Fruit fly (Drosophila melanogaster) whole organism: Measurements from ENCODE around the gene scny.

Experiments
- CG8478 ChIP-seq: fragments of >200 bp; optimal IDR thresholded peaks from 2 replicates; lab custom pipeline; 2018; ENCODE audit warnings: inconsistent platforms
- Dll ChIP-seq: fragments of >200 bp; optimal IDR thresholded peaks from 2 replicates; lab custom pipeline; 2017
- pan ChIP-seq: fragments of >200 bp; optimal IDR thresholded peaks from 2 replicates; lab custom pipeline; 2017
- psq ChIP-seq: fragments of >200 bp; optimal IDR thresholded peaks from 2 replicates; lab custom pipeline; 2017

- TF ChIP-seq CG8478 (lab: Kevin White, UChicago): no peak
- no peak for TF ChIP-seq psq
- no peak for TF ChIP-seq pan (lab: Kevin White, UChicago)
- no peak for TF ChIP-seq Dll (lab: Kevin White, UChicago)
Measured at dm6 chr3L:5820793-5821192, 52.0 kb downstream of the scny start.
